Worm (Caenorhabditis elegans): ENCODE data around the gene C06B8.3.

DNA sequence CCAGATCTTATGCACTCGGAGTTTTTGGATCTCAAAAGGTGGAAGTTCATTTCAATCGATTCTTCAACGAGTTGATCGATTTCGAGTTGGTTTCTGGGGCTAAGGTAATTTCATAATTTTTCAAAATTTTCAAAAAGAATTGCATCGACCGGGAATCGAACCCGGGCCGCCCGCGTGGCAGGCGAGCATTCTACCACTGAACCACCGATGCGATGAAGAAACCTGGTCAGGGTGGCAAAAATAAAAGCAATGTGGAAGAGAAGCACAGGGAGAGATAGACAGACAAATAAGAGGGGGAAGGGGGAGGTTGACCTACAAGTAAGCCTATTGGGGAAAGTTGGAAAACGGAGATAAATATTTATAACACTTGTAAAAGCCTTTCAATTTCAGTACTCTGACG, 20.6 kb upstream of the C06B8.3 start:
- TF ChIP-seq W03F9.2 (tag; optimal IDR thresholded peaks at IDR 0.05) (no peak), him-1 (tag; optimal IDR thresholded peaks at IDR 0.05) (no peak), dao-5 (tag; optimal IDR thresholded peaks at IDR 0.05) (peak; percentile 5)

All from whole organism, L4/young adult.